Worm (Caenorhabditis elegans): ENCODE results near the gene clec-195.

- TF ChIP-seq jun-1 (tag; optimal IDR thresholded peaks at IDR 0.05) (no peak), ama-1 (optimal IDR thresholded peaks at IDR 0.05) (no peak), skn-1 (tag; optimal IDR thresholded peaks at IDR 0.05) (no peak), fkh-10 (GFP tag; optimal IDR thresholded peaks at IDR 0.05) (no peak), pqm-1 (tag; optimal IDR thresholded peaks at IDR 0.05) (no peak), ceh-82 (tag; optimal IDR thresholded peaks at IDR 0.05) (no peak), ceh-28 (tag; optimal IDR thresholded peaks at IDR 0.05) (no peak), nhr-237 (tag; optimal IDR thresholded peaks at IDR 0.05) (no peak), ztf-11 (tag; optimal IDR thresholded peaks at IDR 0.05) (no peak), tbx-2 (tag; optimal IDR thresholded peaks at IDR 0.05) (no peak)
Measured at ce11 chrIV:17045691-17046090, at the start of gene clec-195.

All from whole organism, L3 larva.